Fruit fly (Drosophila melanogaster): ENCODE data around the gene Dnaaf6.
A peak's percentile ranks its signal among the peaks of the same experiment; 100 is the strongest.

Gene Dnaaf6

DNA sequence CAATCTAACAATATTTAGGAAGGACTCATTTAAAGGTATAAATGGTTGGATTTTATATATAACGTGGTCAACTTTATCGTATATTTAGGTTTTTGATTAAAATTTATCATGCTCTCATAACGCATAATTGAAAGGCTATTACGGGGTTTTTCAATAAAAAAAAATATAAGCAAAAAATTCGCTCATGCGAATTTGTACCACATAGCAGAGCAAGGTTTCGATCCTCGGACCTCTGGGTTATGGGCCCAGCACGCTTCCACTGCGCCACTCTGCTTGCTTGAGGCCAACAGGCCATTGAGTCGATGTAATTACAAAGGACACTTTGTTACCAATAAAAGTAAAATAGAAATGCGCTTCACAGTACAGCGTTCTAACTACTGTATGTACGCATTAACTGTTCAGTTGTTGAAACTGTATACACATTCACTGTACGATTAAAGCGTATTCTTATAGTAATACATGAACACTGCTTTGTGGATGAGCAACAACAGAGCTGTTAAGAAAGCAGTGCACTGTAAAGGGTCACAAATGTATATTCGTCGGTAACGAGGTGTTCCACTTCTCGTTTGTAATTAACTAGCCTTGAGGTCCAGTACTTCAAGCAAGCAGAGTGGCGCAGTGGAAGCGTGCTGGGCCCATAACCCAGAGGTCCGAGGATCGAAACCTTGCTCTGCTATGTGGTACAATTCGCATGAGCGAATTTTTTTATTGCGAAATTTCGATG lies 10.7 kb upstream of the Dnaaf6 start (continued):
- TF ChIP-seq amos (GFP tag; IDR thresholded peaks at IDR 0.05; ENCODE audit: partially characterized antibody), result peak; percentile 84
- TF ChIP-seq CG9215 (GFP tag; IDR thresholded peaks at IDR 0.05), result no peak
- TF ChIP-seq CG4328 (GFP tag; optimal IDR thresholded peaks at IDR 0.05), result no peak
- TF ChIP-seq en (GFP tag; optimal IDR thresholded peaks at IDR 0.05), result no peak
- TF ChIP-seq Sry-δ (GFP tag; optimal IDR thresholded peaks at IDR 0.05), result no peak
- TF ChIP-seq eve (GFP tag; optimal IDR thresholded peaks at IDR 0.05), result no peak
- TF ChIP-seq Scr (GFP tag; IDR thresholded peaks at IDR 0.05; ENCODE audit: partially characterized antibody), result peak; percentile 73
- TF ChIP-seq CG11456 (GFP tag; IDR thresholded peaks at IDR 0.05), result no peak
- no peak for TF ChIP-seq ro (GFP tag; IDR thresholded peaks at IDR 0.05)
- no peak for TF ChIP-seq az2 (GFP tag; optimal IDR thresholded peaks at IDR 0.05)
- TF ChIP-seq grn (GFP tag; optimal IDR thresholded peaks at IDR 0.05), result no peak
- no peak for TF ChIP-seq CG12104 (GFP tag; optimal IDR thresholded peaks at IDR 0.05)
- no peak for TF ChIP-seq CG9609 (GFP tag; optimal IDR thresholded peaks at IDR 0.05)
- TF ChIP-seq pita (GFP tag; optimal IDR thresholded peaks at IDR 0.05), result no peak
- TF ChIP-seq bcd (GFP tag; optimal IDR thresholded peaks at IDR 0.05), result no peak
- no peak for TF ChIP-seq tio (GFP tag; optimal IDR thresholded peaks at IDR 0.05)
- TF ChIP-seq CG5180 (GFP tag; optimal IDR thresholded peaks at IDR 0.05), result no peak
- TF ChIP-seq wek (GFP tag; optimal IDR thresholded peaks at IDR 0.05), result no peak
- TF ChIP-seq CG30403 (GFP tag; optimal IDR thresholded peaks at IDR 0.05), result no peak
- TF ChIP-seq prd (optimal IDR thresholded peaks at IDR 0.05), result no peak
- TF ChIP-seq prd (GFP tag; IDR thresholded peaks at IDR 0.05), result no peak
- no peak for TF ChIP-seq Six4 (GFP tag; optimal IDR thresholded peaks at IDR 0.05)
- TF ChIP-seq CG8924 (tag; optimal IDR thresholded peaks at IDR 0.05), result no peak
- no peak for TF ChIP-seq al (GFP tag; IDR thresholded peaks at IDR 0.05)
- no peak for TF ChIP-seq Max (GFP tag; optimal IDR thresholded peaks at IDR 0.05)
- no peak for TF ChIP-seq Jarid2 (GFP tag; optimal IDR thresholded peaks at IDR 0.05)
- TF ChIP-seq bowl (GFP tag; IDR thresholded peaks at IDR 0.05), result no peak
- peak; percentile 11; the same call in 1 of the 2 replicates for TF ChIP-seq HLH3B (GFP tag; IDR thresholded peaks at IDR 0.05)
- TF ChIP-seq gcm2 (GFP tag; optimal IDR thresholded peaks at IDR 0.05), result no peak
- no peak for TF ChIP-seq vfl (GFP tag; optimal IDR thresholded peaks at IDR 0.05)
- no peak for TF ChIP-seq Vsx1 (GFP tag; optimal IDR thresholded peaks at IDR 0.05)
- no peak for TF ChIP-seq bigmax (GFP tag; optimal IDR thresholded peaks at IDR 0.05)
- TF ChIP-seq nerfin-2 (GFP tag; IDR thresholded peaks at IDR 0.05; ENCODE audit: partially characterized antibody), result peak; percentile 81
- no peak for TF ChIP-seq gem (tag; optimal IDR thresholded peaks at IDR 0.05)
- TF ChIP-seq org-1 (GFP tag; optimal IDR thresholded peaks at IDR 0.05), result no peak
- TF ChIP-seq Dref (GFP tag; IDR thresholded peaks at IDR 0.05), result no peak
- TF ChIP-seq CG4854 (GFP tag; optimal IDR thresholded peaks at IDR 0.05), result no peak
- TF ChIP-seq CG8478 (optimal IDR thresholded peaks at IDR 0.05), result peak; percentile 82
- no peak for TF ChIP-seq CG6854 (GFP tag; optimal IDR thresholded peaks at IDR 0.05)
- TF ChIP-seq CG3407 (GFP tag; optimal IDR thresholded peaks at IDR 0.05), result no peak
- TF ChIP-seq CG10274 (GFP tag; optimal IDR thresholded peaks at IDR 0.05), result no peak
- no peak for TF ChIP-seq Dbx (GFP tag; IDR thresholded peaks at IDR 0.05)
- no peak for TF ChIP-seq Asciz (GFP tag; optimal IDR thresholded peaks at IDR 0.05)
- no peak for TF ChIP-seq CG10959 (GFP tag; IDR thresholded peaks at IDR 0.05)
- no peak for TF ChIP-seq dimm (GFP tag; IDR thresholded peaks at IDR 0.05)
- TF ChIP-seq disco-r (GFP tag; optimal IDR thresholded peaks at IDR 0.05), result no peak
- TF ChIP-seq Hr51 (GFP tag; optimal IDR thresholded peaks at IDR 0.05), result no peak
- TF ChIP-seq CG14710 (tag; optimal IDR thresholded peaks at IDR 0.05), result no peak
- no peak for TF ChIP-seq dan (GFP tag; IDR thresholded peaks at IDR 0.05)
- TF ChIP-seq CG32532 (GFP tag; IDR thresholded peaks at IDR 0.05), result no peak
- TF ChIP-seq Side (GFP tag; optimal IDR thresholded peaks at IDR 0.05), result no peak
